Worm (Caenorhabditis elegans) whole organism, L3 larva: Measurements from ENCODE around the gene bca-1.

Experiments used
- ceh-82 ChIP-seq: fragments of 150-350 bp; optimal IDR thresholded peaks from 2 replicates; lab custom pipeline; 2014; ENCODE audit warnings: missing biosample characterization, missing genetic modification characterization
- lin-39 ChIP-seq: fragments of 150-350 bp; optimal IDR thresholded peaks from 2 replicates; lab custom pipeline; 2018; ENCODE audit warnings: missing biosample characterization, missing genetic modification reagents, missing genetic modification characterization
- nhr-11 ChIP-seq: fragments of 150-350 bp; optimal IDR thresholded peaks from 2 replicates; lab custom pipeline; 2014; ENCODE audit warnings: missing biosample characterization, missing genetic modification characterization
- nhr-25 ChIP-seq: sonication (generic microtip); optimal IDR thresholded peaks from 2 replicates; lab custom pipeline; 2017; ENCODE audit warnings: missing biosample characterization, missing genetic modification characterization
- nhr-28 ChIP-seq: fragments of 150-350 bp; optimal IDR thresholded peaks from 2 replicates; lab custom pipeline; 2014; ENCODE audit warnings: missing biosample characterization, missing genetic modification characterization

- TF ChIP-seq ceh-82: no peak
- TF ChIP-seq lin-39 (tag; lab: Kevin White, UChicago): no peak
- TF ChIP-seq nhr-25 (tag; lab: Kevin White, UChicago): no peak
- no peak for TF ChIP-seq nhr-11 (tag; lab: Kevin White, UChicago)
- TF ChIP-seq nhr-28 (tag; lab: Kevin White, UChicago): no peak
These were observed 41.0 kb upstream of the bca-1 start for ce11 chrX:6245499-6245898.
